Worm (Caenorhabditis elegans) whole organism, late embryonic: ENCODE results near the gene fbxb-92.

Experiments used
- ama-1 ChIP-seq: fragments of 150-350 bp; optimal IDR thresholded peaks from 2 replicates; lab custom pipeline; 2014
- ceh-19 ChIP-seq: fragments of 200-800 bp; sonication (Bioruptor generic); optimal IDR thresholded peaks from 2 replicates; lab custom pipeline; 2018; ENCODE audit warnings: mild to moderate bottlenecking, missing genetic modification characterization, missing compliant biosample characterization
- che-1 ChIP-seq: sonication (generic microtip); optimal IDR thresholded peaks from 2 replicates; lab custom pipeline; 2016; ENCODE audit warnings: mild to moderate bottlenecking, missing genetic modification characterization, missing compliant biosample characterization
- dmd-4 ChIP-seq: sonication (generic microtip); optimal IDR thresholded peaks from 2 replicates; lab custom pipeline; 2016; ENCODE audit warnings: borderline replicate concordance, missing genetic modification characterization, missing compliant biosample characterization
- dve-1 ChIP-seq: sonication (generic microtip); optimal IDR thresholded peaks from 2 replicates; lab custom pipeline; 2017; ENCODE audit warnings: antibody characterized with exemption, mild to moderate bottlenecking, missing genetic modification characterization, missing compliant biosample characterization
- elt-2 ChIP-seq: sonication (generic microtip); optimal IDR thresholded peaks from 2 replicates; lab custom pipeline; 2016; ENCODE audit warnings: missing genetic modification reagents, missing genetic modification characterization, missing compliant biosample characterization
- lin-11 ChIP-seq: fragments of 200-800 bp; sonication (Bioruptor generic); optimal IDR thresholded peaks from 2 replicates; lab custom pipeline; 2018; ENCODE audit warnings: mild to moderate bottlenecking, missing genetic modification characterization, missing compliant biosample characterization
- nfya-1 ChIP-seq: sonication (generic microtip); optimal IDR thresholded peaks from 2 replicates; lab custom pipeline; 2017; ENCODE audit warnings: missing genetic modification characterization, mild to moderate bottlenecking, missing compliant biosample characterization, antibody characterized with exemption, moderate library complexity
- nhr-11 ChIP-seq: fragments of 150-350 bp; optimal IDR thresholded peaks from 2 replicates; lab custom pipeline; 2014; ENCODE audit warnings: missing biosample characterization, missing genetic modification characterization
- pha-4 ChIP-seq: fragments of 150-350 bp; optimal IDR thresholded peaks from 2 replicates; lab custom pipeline; 2018; ENCODE audit warnings: missing biosample characterization, missing genetic modification reagents, missing genetic modification characterization
- tbx-2 ChIP-seq: sonication (generic microtip); optimal IDR thresholded peaks from 2 replicates; lab custom pipeline; 2016; ENCODE audit warnings: missing genetic modification characterization, missing compliant biosample characterization
- unc-86 ChIP-seq: sonication (generic microtip); optimal IDR thresholded peaks from 2 replicates; lab custom pipeline; 2016; ENCODE audit warnings: missing genetic modification characterization, missing compliant biosample characterization

DNA sequence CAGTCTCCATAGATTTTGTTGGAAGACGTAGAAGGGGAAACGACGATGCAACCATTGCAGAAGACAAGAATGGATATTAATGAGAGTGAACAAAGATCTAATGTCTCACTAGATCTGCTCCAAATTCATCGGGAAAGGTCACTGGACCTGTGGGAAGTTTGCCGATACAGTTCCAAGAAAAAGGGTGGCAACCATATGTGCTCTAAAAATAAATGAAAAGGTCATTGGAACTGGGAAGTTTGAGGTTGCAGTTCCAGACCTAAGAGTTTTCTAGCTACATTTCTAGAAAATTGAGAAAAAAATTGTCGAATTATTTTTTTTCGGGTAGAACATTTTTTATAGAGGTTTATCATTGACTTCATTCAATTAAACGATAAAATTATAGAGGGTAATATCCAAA lies at the start of gene fbxb-92:
- TF ChIP-seq ama-1 (lab: Kevin White, UChicago): no peak
- no peak for TF ChIP-seq pha-4
- no peak for TF ChIP-seq unc-86 (tag; lab: Kevin White, UChicago)
- TF ChIP-seq che-1 (tag; lab: Kevin White, UChicago): no peak
- TF ChIP-seq dmd-4: no peak
- no peak for TF ChIP-seq tbx-2 (tag; lab: Kevin White, UChicago)
- TF ChIP-seq nhr-11 (tag; lab: Kevin White, UChicago): no peak
- TF ChIP-seq lin-11 (tag; lab: Kevin White, UChicago): no peak
- TF ChIP-seq elt-2 (tag; lab: Kevin White, UChicago): no peak
- no peak for TF ChIP-seq ceh-19 (GFP tag; lab: Kevin White, UChicago)
- no peak for TF ChIP-seq nfya-1 (tag; lab: Kevin White, UChicago)
- no peak for TF ChIP-seq dve-1 (tag; lab: Kevin White, UChicago)
